Fruit fly (Drosophila melanogaster) whole organism, embryonic: Measurements from ENCODE around the gene Klp67A.
A peak's percentile ranks its signal among the peaks of the same experiment; 100 is the strongest.

ENCODE experiments used
- ATbp ChIP-seq: fragments of 200-800 bp; sonication (Bioruptor generic); optimal IDR thresholded peaks from 2 replicates; lab custom pipeline; 2017; ENCODE audit warnings: missing biosample characterization, mild to moderate bottlenecking, missing genetic modification characterization, missing genetic modification reagents
- Aef1 ChIP-seq: fragments of 200-800 bp; sonication (Bioruptor generic); IDR thresholded peaks from 3 replicates; pipeline ENCODE4 v1.3.6; 2022; ENCODE audit warnings: missing biosample characterization, missing genetic modification characterization
- BEAF-32 ChIP-seq: fragments of 200-800 bp; sonication (Bioruptor generic); optimal IDR thresholded peaks from 3 replicates; lab custom pipeline; 2017; ENCODE audit warnings: missing biosample characterization, missing genetic modification characterization, mild to moderate bottlenecking, moderate library complexity, missing genetic modification reagents
- CG10267 ChIP-seq: fragments of 200-800 bp; sonication (Bioruptor generic); optimal IDR thresholded peaks from 2 replicates; lab custom pipeline; 2018; ENCODE audit warnings: missing biosample characterization, mild to moderate bottlenecking, missing genetic modification characterization, moderate library complexity
- CG10274 ChIP-seq: fragments of 200-800 bp; sonication (Bioruptor generic); optimal IDR thresholded peaks from 3 replicates; lab custom pipeline; 2017; ENCODE audit warnings: missing biosample characterization, mild to moderate bottlenecking, missing genetic modification characterization
- CG10543 ChIP-seq: fragments of 200-800 bp; sonication (Bioruptor generic); optimal IDR thresholded peaks from 3 replicates; lab custom pipeline; 2017; ENCODE audit warnings: missing biosample characterization, mild to moderate bottlenecking, missing genetic modification characterization, moderate library complexity
- CG11247 ChIP-seq: fragments of 200-800 bp; sonication (Bioruptor generic); IDR thresholded peaks from 2 replicates; pipeline ENCODE4 v1.3.6; 2022; ENCODE audit warnings: missing biosample characterization, missing genetic modification characterization
- CG11504 ChIP-seq: fragments of 200-800 bp; sonication (Bioruptor generic); optimal IDR thresholded peaks from 3 replicates; lab custom pipeline; 2019; ENCODE audit warnings: missing biosample characterization, mild to moderate bottlenecking, missing genetic modification characterization, moderate library complexity
- CG11695 ChIP-seq: fragments of 200-800 bp; sonication (Bioruptor generic); IDR thresholded peaks from 3 replicates; pipeline ENCODE4 v1.3.6; 2022; ENCODE audit warnings: missing biosample characterization, missing genetic modification characterization
- CG12104 ChIP-seq: fragments of 200-800 bp; sonication (Bioruptor generic); optimal IDR thresholded peaks from 3 replicates; lab custom pipeline; 2016; ENCODE audit warnings: missing biosample characterization, missing genetic modification characterization
- CG15269 ChIP-seq: fragments of 200-800 bp; sonication (Bioruptor generic); optimal IDR thresholded peaks from 2 replicates; lab custom pipeline; 2018; ENCODE audit warnings: missing biosample characterization, mild to moderate bottlenecking, missing genetic modification characterization, moderate library complexity
- CG17361 ChIP-seq: fragments of 200-800 bp; sonication (Bioruptor generic); IDR thresholded peaks from 3 replicates; pipeline ENCODE4 v1.3.6; 2022; ENCODE audit warnings: missing biosample characterization, missing genetic modification characterization
- CG17912 ChIP-seq: fragments of 200-800 bp; sonication (Bioruptor generic); optimal IDR thresholded peaks from 2 replicates; lab custom pipeline; 2018; ENCODE audit warnings: missing biosample characterization, mild to moderate bottlenecking, missing genetic modification characterization
- CG30403 ChIP-seq: fragments of 200-800 bp; sonication (Bioruptor generic); optimal IDR thresholded peaks from 3 replicates; lab custom pipeline; 2016; ENCODE audit warnings: missing biosample characterization, missing genetic modification characterization
- CG30431 ChIP-seq: fragments of 200-800 bp; sonication (Bioruptor generic); optimal IDR thresholded peaks from 2 replicates; lab custom pipeline; 2017; ENCODE audit warnings: missing biosample characterization, missing genetic modification characterization
- CG31224 ChIP-seq: fragments of 200-800 bp; sonication (Bioruptor generic); IDR thresholded peaks from 2 replicates; pipeline ENCODE4 v1.3.6; 2022; ENCODE audit warnings: missing biosample characterization, missing genetic modification characterization
- CG3163 ChIP-seq: fragments of 200-800 bp; sonication (Bioruptor generic); optimal IDR thresholded peaks from 3 replicates; lab custom pipeline; 2016; ENCODE audit warnings: missing biosample characterization, missing genetic modification characterization
- CG3726 ChIP-seq: fragments of 200-800 bp; sonication (Bioruptor generic); IDR thresholded peaks from 3 replicates; pipeline ENCODE4, ENCODE4 v1.3.6; 2022; ENCODE audit warnings: missing biosample characterization, missing genetic modification characterization
- CG3847 ChIP-seq: fragments of 200-800 bp; sonication (Bioruptor generic); IDR thresholded peaks from 2 replicates; pipeline ENCODE4 v1.3.6; 2022; ENCODE audit warnings: missing biosample characterization, missing genetic modification characterization
- CG6272 ChIP-seq: fragments of 200-800 bp; sonication (Bioruptor generic); IDR thresholded peaks from 2 replicates; pipeline ENCODE4 v1.3.6; 2022; ENCODE audit warnings: missing biosample characterization, missing genetic modification characterization
- CG7357 ChIP-seq: fragments of 200-800 bp; sonication (Bioruptor generic); IDR thresholded peaks from 3 replicates; pipeline ENCODE4 v1.3.6; 2022; ENCODE audit warnings: missing biosample characterization, missing genetic modification characterization
- CG8290 ChIP-seq, 3 experiments: fragments of 200-800 bp; sonication (Bioruptor generic); optimal IDR thresholded peaks; 2 replicates each; lab custom pipeline; 2016 to 2019; ENCODE audit warnings: missing biosample characterization in 3 of 3, missing genetic modification characterization in 3 of 3, mild to moderate bottlenecking in 2 of 3, moderate library complexity in 1 of 3
- CG9215 ChIP-seq: fragments of 200-800 bp; sonication (Bioruptor generic); IDR thresholded peaks from 2 replicates; pipeline ENCODE4 v1.3.6; 2022; ENCODE audit warnings: missing biosample characterization, missing genetic modification characterization
- CG9727 ChIP-seq: fragments of 200-800 bp; sonication (Bioruptor generic); optimal IDR thresholded peaks from 3 replicates; lab custom pipeline; 2017; ENCODE audit warnings: missing biosample characterization, mild to moderate bottlenecking, missing genetic modification characterization
- Deaf1 ChIP-seq: fragments of 200-800 bp; optimal IDR thresholded peaks from 3 replicates; lab custom pipeline; 2019; ENCODE audit warnings: missing biosample characterization, mild to moderate bottlenecking, missing genetic modification characterization, moderate library complexity
- Gug ChIP-seq: fragments of 200-800 bp; sonication (Bioruptor generic); IDR thresholded peaks from 4 replicates; pipeline ENCODE4 v1.3.6; 2022; ENCODE audit warnings: missing biosample characterization, missing genetic modification characterization
- HLH54F ChIP-seq: fragments of 200-800 bp; sonication (Bioruptor generic); optimal IDR thresholded peaks from 3 replicates; lab custom pipeline; 2016; ENCODE audit warnings: missing biosample characterization, missing genetic modification characterization
- Med ChIP-seq: fragments of 200-800 bp; sonication (Bioruptor generic); peaks from one replicate; lab custom pipeline; 2016; ENCODE audit warnings: missing biosample characterization, missing genetic modification characterization, mild to moderate bottlenecking, inconsistent platforms, moderate library complexity
- Oaz ChIP-seq: fragments of 200-800 bp; sonication (Bioruptor generic); IDR thresholded peaks from 2 replicates; pipeline ENCODE4 v1.3.6; 2022; ENCODE audit warnings: missing biosample characterization, missing genetic modification characterization
- Opbp ChIP-seq: fragments of 200-800 bp; sonication (Bioruptor generic); IDR thresholded peaks from 3 replicates; pipeline ENCODE4 v1.3.6; 2022; ENCODE audit warnings: missing biosample characterization, missing genetic modification characterization; ENCODE audit not compliant: partially characterized antibody
- Rfx ChIP-seq: fragments of 200-800 bp; sonication (Bioruptor generic); IDR thresholded peaks from 2 replicates; pipeline ENCODE4 v1.3.6; 2022; ENCODE audit warnings: missing biosample characterization, missing genetic modification characterization
- Stat92E ChIP-seq, 3 experiments: fragments of >200 bp in 2 of 3; fragments of 200-800 bp in 1 of 3; sonication (Bioruptor generic) in 1 of 3; optimal IDR thresholded peaks; 2 replicates each; lab custom pipeline; 2017 to 2019; ENCODE audit warnings: missing biosample characterization in 3 of 3, missing genetic modification characterization in 3 of 3, mild to moderate bottlenecking in 1 of 3, moderate library complexity in 1 of 3
- chinmo ChIP-seq: fragments of 200-800 bp; sonication (Bioruptor generic); IDR thresholded peaks from 4 replicates; pipeline ENCODE4 v1.3.6; 2022; ENCODE audit warnings: missing biosample characterization, missing genetic modification characterization; ENCODE audit not compliant: partially characterized antibody
- dati ChIP-seq: fragments of 200-800 bp; sonication (Bioruptor generic); IDR thresholded peaks from 2 replicates; pipeline ENCODE4 v1.3.6; 2022; ENCODE audit warnings: missing biosample characterization, missing genetic modification characterization
- dmrt99B ChIP-seq: fragments of 200-800 bp; sonication (Bioruptor generic); optimal IDR thresholded peaks from 2 replicates; lab custom pipeline; 2018; ENCODE audit warnings: missing biosample characterization, mild to moderate bottlenecking, missing genetic modification characterization, moderate library complexity
- eve ChIP-seq, 2 experiments: fragments of >200 bp; optimal IDR thresholded peaks; 2 replicates each; lab custom pipeline; 2017; ENCODE audit warnings: missing biosample characterization in 2 of 2, missing genetic modification characterization in 2 of 2
- gt ChIP-seq: fragments of 200-800 bp; sonication (Bioruptor generic); IDR thresholded peaks from 2 replicates; pipeline ENCODE4 v1.3.6; 2022; ENCODE audit warnings: missing biosample characterization, missing genetic modification characterization
- hkb ChIP-seq, 2 experiments: fragments of 200-800 bp in 1 of 2; fragments of >200 bp in 1 of 2; sonication (Bioruptor generic) in 1 of 2; IDR thresholded peaks in 1 of 2; optimal IDR thresholded peaks in 1 of 2; 2 replicates each; pipeline versions ENCODE4 v1.3.6 to Lab custom; 2017 to 2022; ENCODE audit warnings: missing biosample characterization in 1 of 2, missing genetic modification characterization in 1 of 2
- jing ChIP-seq: fragments of 200-800 bp; sonication (Bioruptor generic); optimal IDR thresholded peaks from 2 replicates; lab custom pipeline; 2018; ENCODE audit warnings: missing biosample characterization, mild to moderate bottlenecking, missing genetic modification characterization
- lola ChIP-seq, 3 experiments: fragments of >200 bp in 2 of 3; fragments of 200-800 bp in 1 of 3; sonication (Bioruptor generic) in 1 of 3; optimal IDR thresholded peaks; 2 replicates each; lab custom pipeline; 2017 to 2019; ENCODE audit warnings: missing biosample characterization in 3 of 3, missing genetic modification characterization in 3 of 3, mild to moderate bottlenecking in 1 of 3, moderate library complexity in 1 of 3
- mirr ChIP-seq: fragments of 200-800 bp; sonication (Bioruptor generic); optimal IDR thresholded peaks from 3 replicates; lab custom pipeline; 2018; ENCODE audit warnings: missing biosample characterization, mild to moderate bottlenecking, missing genetic modification characterization
- nerfin-1 ChIP-seq: fragments of 200-800 bp; sonication (Bioruptor generic); optimal IDR thresholded peaks from 3 replicates; lab custom pipeline; 2019; ENCODE audit warnings: missing biosample characterization, mild to moderate bottlenecking, missing genetic modification characterization, moderate library complexity
- pan ChIP-seq, 4 experiments: fragments of >200 bp in 3 of 4; fragments of 200-800 bp in 1 of 4; sonication (Bioruptor generic) in 1 of 4; optimal IDR thresholded peaks in 3 of 4; IDR thresholded peaks in 1 of 4; 2 replicates each; pipeline versions ENCODE4 v1.3.6 to Lab custom; 2017 to 2022; ENCODE audit warnings: missing biosample characterization in 2 of 4, missing genetic modification characterization in 2 of 4, mixed read lengths in 1 of 4
- sna ChIP-seq: fragments of 200-800 bp; sonication (Bioruptor generic); IDR thresholded peaks from 2 replicates; pipeline ENCODE4 v1.3.6; 2022; ENCODE audit warnings: missing biosample characterization, missing genetic modification characterization; ENCODE audit not compliant: partially characterized antibody
- sqz ChIP-seq: fragments of 200-800 bp; sonication (Bioruptor generic); optimal IDR thresholded peaks from 3 replicates; lab custom pipeline; 2018; ENCODE audit warnings: missing biosample characterization, mild to moderate bottlenecking, missing genetic modification characterization
- unpg ChIP-seq: fragments of 200-800 bp; sonication (Bioruptor generic); optimal IDR thresholded peaks from 3 replicates; lab custom pipeline; 2018; ENCODE audit warnings: missing biosample characterization, mild to moderate bottlenecking, missing genetic modification characterization, moderate library complexity

Gene Klp67A

DNA sequence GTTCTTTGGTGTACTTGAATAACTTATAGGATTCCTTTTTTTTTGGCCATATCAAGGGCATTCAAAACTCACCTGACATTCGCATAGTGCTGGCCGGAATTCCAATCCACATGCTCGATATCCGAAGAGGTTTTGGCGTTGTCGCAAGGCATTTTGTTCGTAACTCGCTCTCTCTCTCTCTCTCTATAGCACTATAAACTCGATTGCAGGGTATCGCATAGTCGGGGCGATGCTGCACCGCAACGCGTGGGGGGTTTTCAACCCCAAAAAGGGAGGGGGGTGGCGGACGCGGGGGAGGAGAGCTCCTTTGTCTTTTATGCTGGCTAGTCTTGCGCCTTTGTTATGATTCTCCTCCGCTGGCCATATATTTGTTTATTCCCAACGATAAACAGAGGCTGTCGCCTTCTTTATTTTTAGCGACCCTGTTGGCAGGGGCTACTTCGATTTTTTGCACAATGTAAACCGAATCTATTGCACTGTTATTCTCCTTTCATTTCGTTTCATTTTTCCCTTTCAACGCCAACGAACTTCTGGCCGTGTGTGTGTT lies 31.7 kb upstream of the Klp67A start (continued):
- TF ChIP-seq CG8290 (GFP tag; optimal IDR thresholded peaks at IDR 0.05; lab: Kevin White, UChicago) (no peak), CG8290 (tag; optimal IDR thresholded peaks at IDR 0.05; lab: Kevin White, UChicago) (peak in 1 of 2 experiments; percentile 25), CG9727 (GFP tag; lab: Kevin White, UChicago) (peak; percentile 6), nerfin-1 (tag; lab: Kevin White, UChicago) (no peak), pan (optimal IDR thresholded peaks at IDR 0.05; lab: Kevin White, UChicago) (peak in 1 of 2 experiments; percentile 46), pan (GFP tag; optimal IDR thresholded peaks at IDR 0.05 in 1 of 2, IDR thresholded peaks at IDR 0.05 in 1 of 2) (peak in 1 of 2 experiments; percentile 7), CG12104 (GFP tag; lab: Kevin White, UChicago) (no peak), Aef1 (GFP tag; lab: Robert Waterston, UW) (no peak), CG9215 (GFP tag; lab: Robert Waterston, UW) (no peak), CG11504 (tag; lab: Kevin White, UChicago) (peak; percentile 14), unpg (GFP tag; lab: Kevin White, UChicago) (no peak), CG7357 (GFP tag; lab: Robert Waterston, UW) (peak; percentile 39; the same call in 1 of the 3 replicates), CG3847 (no peak), CG10267 (tag; lab: Kevin White, UChicago) (no peak), Med (GFP tag; lab: Kevin White, UChicago) (no peak), hkb (optimal IDR thresholded peaks at IDR 0.05; lab: Kevin White, UChicago) (no peak), hkb (GFP tag; IDR thresholded peaks at IDR 0.05; lab: Robert Waterston, UW) (no peak), jing (no peak), dmrt99B (tag; lab: Kevin White, UChicago) (peak; percentile 9), Opbp (GFP tag; lab: Robert Waterston, UW) (0 out of 3 replicates have a peak, but pooled peaks have one; percentile 13), CG10543 (GFP tag; lab: Kevin White, UChicago) (no peak), gt (GFP tag; lab: Robert Waterston, UW) (no peak), CG30431 (GFP tag; lab: Kevin White, UChicago) (no peak), Stat92E (GFP tag; optimal IDR thresholded peaks at IDR 0.05; lab: Kevin White, UChicago) (no peak), BEAF-32 (no peak), CG10274 (GFP tag; lab: Kevin White, UChicago) (peak; percentile 35), CG15269 (tag; lab: Kevin White, UChicago) (no peak), sna (no peak), sqz (GFP tag; lab: Kevin White, UChicago) (no peak), CG11695 (no peak), CG11247 (GFP tag; lab: Robert Waterston, UW) (0 out of 2 replicates have a peak, but pooled peaks have one; percentile 11), CG30403 (no peak)

DNA sequence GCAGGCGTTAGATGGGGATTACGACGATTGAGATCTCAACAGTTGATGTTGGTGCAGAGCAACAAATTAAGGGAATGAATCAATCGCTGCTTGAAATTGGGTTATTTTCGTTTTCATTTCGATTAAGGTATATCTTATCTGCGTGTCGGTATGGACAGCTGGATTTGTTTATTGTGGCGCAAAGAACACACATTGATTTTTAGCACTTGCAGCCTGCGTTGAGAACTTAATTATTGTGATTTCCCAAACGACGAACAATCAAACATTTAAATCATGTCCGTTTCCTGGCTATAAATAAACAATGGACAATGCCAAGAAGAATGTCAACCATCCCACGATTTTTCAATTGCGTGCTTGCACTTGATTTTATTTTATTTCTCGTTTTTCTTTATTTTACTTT lies 31.2 kb upstream of the Klp67A start:
- TF ChIP-seq lola (GFP tag; optimal IDR thresholded peaks at IDR 0.05; lab: Kevin White, UChicago) (no peak), Rfx (GFP tag; lab: Robert Waterston, UW) (0 out of 2 replicates have a peak, but pooled peaks have one; percentile 1), eve (GFP tag; optimal IDR thresholded peaks at IDR 0.05; lab: Kevin White, UChicago) (peak in 1 of 2 experiments; percentile 64), mirr (peak; percentile 21), chinmo (GFP tag; lab: Robert Waterston, UW) (0 out of 4 replicates have a peak, but pooled peaks have one; percentile 48)

DNA sequence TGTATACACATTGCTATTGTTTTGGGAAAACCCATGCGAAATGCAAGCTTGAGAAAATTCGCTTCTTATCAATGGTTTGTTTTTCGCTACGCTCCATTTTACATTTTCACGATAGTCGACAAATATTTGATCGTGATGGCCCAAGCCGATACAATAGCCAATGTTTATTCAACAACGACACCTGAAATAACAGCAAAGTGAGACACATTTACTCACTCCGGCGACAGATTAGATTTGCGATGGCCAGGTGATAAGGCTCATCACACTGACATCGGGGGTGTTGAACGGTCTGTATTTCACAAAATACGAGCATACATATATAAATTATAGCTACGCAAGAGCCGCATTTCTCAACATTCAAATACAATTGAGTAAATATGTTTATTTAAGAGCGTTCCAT lies 30.3 kb upstream of the Klp67A start:
- TF ChIP-seq Deaf1 (tag; lab: Kevin White, UChicago) (peak; percentile 2), CG17361 (no peak), ATbp (GFP tag; lab: Kevin White, UChicago) (peak; percentile 72), Oaz (GFP tag; lab: Robert Waterston, UW) (no peak), CG3163 (GFP tag; lab: Kevin White, UChicago) (no peak), CG3726 (GFP tag; lab: Robert Waterston, UW) (peak; percentile 5; the same call in 1 of the 3 replicates), CG6272 (no peak), CG31224 (GFP tag; lab: Robert Waterston, UW) (no peak), HLH54F (GFP tag; lab: Kevin White, UChicago) (peak; percentile 10), CG17912 (GFP tag; lab: Kevin White, UChicago) (peak; percentile 4), mirr (peak; percentile 92), dati (GFP tag; lab: Robert Waterston, UW) (no peak), Gug (GFP tag; lab: Robert Waterston, UW) (no peak)
